Worm (Caenorhabditis elegans) whole organism, L1 larva: ENCODE measurements around the gene nmgp-1.

Source experiments
- aly-2 ChIP-seq: fragments of 150-350 bp; optimal IDR thresholded peaks from 2 replicates; lab custom pipeline; 2014; ENCODE audit warnings: missing biosample characterization, missing genetic modification characterization
- efl-1 ChIP-seq, 4 experiments: fragments of 150-350 bp; optimal IDR thresholded peaks in 3 of 4; peaks in 1 of 4; 1 replicate in 1 of 4; 2 replicates in 3 of 4; lab custom pipeline; 2014; ENCODE audit warnings: missing biosample characterization in 2 of 4, missing genetic modification characterization in 2 of 4, missing genetic modification reagents in 2 of 4
- fkh-4 ChIP-seq: sonication (generic microtip); optimal IDR thresholded peaks from 2 replicates; lab custom pipeline; 2016; ENCODE audit warnings: missing compliant biosample characterization, missing genetic modification characterization, borderline replicate concordance
- grh-1 ChIP-seq: fragments of 200-800 bp; sonication (Bioruptor generic); IDR thresholded peaks from 2 replicates; pipeline ENCODE4 v1.3.6; 2022; ENCODE audit warnings: missing genetic modification reagents, missing genetic modification characterization, missing compliant biosample characterization
- hlh-17 ChIP-seq: fragments of 200-800 bp; sonication (Bioruptor generic); optimal IDR thresholded peaks from 2 replicates; lab custom pipeline; 2018; ENCODE audit warnings: missing genetic modification characterization, mild to moderate bottlenecking, missing compliant biosample characterization, moderate library complexity, borderline replicate concordance
- jun-1 ChIP-seq: fragments of 150-350 bp; optimal IDR thresholded peaks from 2 replicates; lab custom pipeline; 2014; ENCODE audit warnings: missing biosample characterization, missing genetic modification reagents, missing genetic modification characterization
- nhr-11 ChIP-seq: fragments of 150-350 bp; optimal IDR thresholded peaks from 2 replicates; lab custom pipeline; 2014; ENCODE audit warnings: missing biosample characterization, missing genetic modification characterization
- nhr-237 ChIP-seq: fragments of 150-350 bp; optimal IDR thresholded peaks from 2 replicates; lab custom pipeline; 2014; ENCODE audit warnings: missing biosample characterization, missing genetic modification characterization
- unc-130 ChIP-seq: fragments of 150-350 bp; optimal IDR thresholded peaks from 2 replicates; lab custom pipeline; 2017; ENCODE audit warnings: missing biosample characterization, missing genetic modification characterization, inconsistent platforms
- unc-62 ChIP-seq: fragments of 150-350 bp; optimal IDR thresholded peaks from 2 replicates; lab custom pipeline; 2014; ENCODE audit warnings: missing biosample characterization, missing genetic modification reagents, missing genetic modification characterization

DNA sequence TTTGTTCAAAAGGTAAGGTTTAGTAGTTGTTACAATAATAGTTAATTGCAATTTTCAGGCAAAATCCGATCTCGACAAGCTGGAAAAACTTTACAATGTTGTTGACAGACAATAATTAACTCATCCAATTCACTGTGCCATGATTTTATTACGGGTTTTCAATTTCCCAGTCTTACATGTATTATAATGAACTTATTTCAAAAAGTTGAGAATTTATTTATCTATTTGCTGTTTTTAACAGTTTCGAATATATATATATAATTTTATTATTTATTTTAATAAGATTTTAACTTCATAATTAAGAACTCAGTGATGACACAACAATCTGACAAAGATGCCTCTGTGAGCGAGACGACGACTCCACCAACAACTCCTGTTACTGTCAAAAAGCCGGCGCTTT lies 14.6 kb upstream of the nmgp-1 start, which contains the start of gene lelo-1:
- TF ChIP-seq jun-1 (tag; lab: Kevin White, UChicago) (no peak), hlh-17 (GFP tag; lab: Kevin White, UChicago) (no peak), grh-1 (no peak), aly-2 (tag; lab: Kevin White, UChicago) (no peak), fkh-4 (tag; lab: Kevin White, UChicago) (no peak), nhr-237 (tag; lab: Kevin White, UChicago) (no peak), efl-1 (optimal IDR thresholded peaks at IDR 0.05; lab: Kevin White, UChicago) (no peak), efl-1 (GFP tag; optimal IDR thresholded peaks at IDR 0.05 in 1 of 2; lab: Kevin White, UChicago) (peak in 1 of 2 experiments; percentile 30), unc-62 (no peak), nhr-11 (no peak), unc-130 (tag; lab: Kevin White, UChicago) (no peak)
